Worm (Caenorhabditis elegans): ENCODE results near the gene duxl-1.

duxl-1 gene

ce11 chrII:1670985-1671384 is 7.5 kb downstream of the duxl-1 start:
- TF ChIP-seq W03F9.2 (tag; optimal IDR thresholded peaks at IDR 0.05): no peak
- TF ChIP-seq him-1 (tag; optimal IDR thresholded peaks at IDR 0.05): no peak
- TF ChIP-seq dao-5 (tag; optimal IDR thresholded peaks at IDR 0.05): no peak

- no peak for TF ChIP-seq W03F9.2 (tag; optimal IDR thresholded peaks at IDR 0.05)
- TF ChIP-seq him-1 (tag; optimal IDR thresholded peaks at IDR 0.05): no peak
- TF ChIP-seq dao-5 (tag; optimal IDR thresholded peaks at IDR 0.05): no peak
These were observed 9.2 kb downstream of the duxl-1 start for ce11 chrII:1672673-1673072.

ce11 chrII:1676088-1676487 is 12.6 kb downstream of the duxl-1 start, which contains the start of gene fbxb-17:
fbxb-17 (plus strand) TSS chrII:1676388.
- TF ChIP-seq W03F9.2 (tag; optimal IDR thresholded peaks at IDR 0.05) (no peak), him-1 (tag; optimal IDR thresholded peaks at IDR 0.05) (no peak), dao-5 (tag; optimal IDR thresholded peaks at IDR 0.05) (no peak)

ce11 chrII:1679081-1679480 is 15.6 kb downstream of the duxl-1 start, which contains the start of gene irld-36:
irld-36 (plus strand) TSS chrII:1679381.
- TF ChIP-seq dao-5 (tag; optimal IDR thresholded peaks at IDR 0.05) (no peak), W03F9.2 (tag; optimal IDR thresholded peaks at IDR 0.05) (no peak), him-1 (tag; optimal IDR thresholded peaks at IDR 0.05) (no peak)

ce11 chrII:1682218-1682617 is 18.7 kb downstream of the duxl-1 start, which contains the start of gene fbxb-26:
fbxb-26 (plus strand) TSS chrII:1682518.
- TF ChIP-seq him-1 (tag; optimal IDR thresholded peaks at IDR 0.05) (no peak), W03F9.2 (tag; optimal IDR thresholded peaks at IDR 0.05) (no peak), dao-5 (tag; optimal IDR thresholded peaks at IDR 0.05) (no peak)

ce11 chrII:1683742-1684141 is 20.2 kb downstream of the duxl-1 start, which contains the start of gene fbxb-25:
fbxb-25 (plus strand) TSS chrII:1684042.
- TF ChIP-seq dao-5 (tag; optimal IDR thresholded peaks at IDR 0.05) (no peak), W03F9.2 (tag; optimal IDR thresholded peaks at IDR 0.05) (no peak), him-1 (tag; optimal IDR thresholded peaks at IDR 0.05) (no peak)

- no peak for TF ChIP-seq dao-5 (tag; optimal IDR thresholded peaks at IDR 0.05)
These were observed 25.3 kb downstream of the duxl-1 start, which contains the start of the genes fbxb-18 and fbxb-19 for ce11 chrII:1688813-1689212. fbxb-18 (minus strand) TSS chrII:1688913. fbxb-19 (minus strand) TSS chrII:1689181.

ce11 chrII:1691011-1691410 is 27.5 kb downstream of the duxl-1 start, which contains the start of gene fbxc-22:
fbxc-22 (minus strand) TSS chrII:1691111.
- TF ChIP-seq him-1 (tag; optimal IDR thresholded peaks at IDR 0.05) (no peak), W03F9.2 (tag; optimal IDR thresholded peaks at IDR 0.05) (no peak), dao-5 (tag; optimal IDR thresholded peaks at IDR 0.05) (no peak)

ce11 chrII:1692827-1693226 is 29.3 kb downstream of the duxl-1 start, which contains the start of gene fbxc-21:
fbxc-21 (minus strand) TSS chrII:1692927.
- TF ChIP-seq dao-5 (tag; optimal IDR thresholded peaks at IDR 0.05) (no peak), him-1 (tag; optimal IDR thresholded peaks at IDR 0.05) (no peak), W03F9.2 (tag; optimal IDR thresholded peaks at IDR 0.05) (no peak)

- TF ChIP-seq him-1 (tag; optimal IDR thresholded peaks at IDR 0.05) (no peak), W03F9.2 (tag; optimal IDR thresholded peaks at IDR 0.05) (no peak), dao-5 (tag; optimal IDR thresholded peaks at IDR 0.05) (no peak)
These were observed 31.0 kb downstream of the duxl-1 start, which contains the start of gene fbxc-26 for ce11 chrII:1694530-1694929. fbxc-26 (minus strand) TSS chrII:1694630.

- no peak for TF ChIP-seq dao-5 (tag; optimal IDR thresholded peaks at IDR 0.05)
- TF ChIP-seq W03F9.2 (tag; optimal IDR thresholded peaks at IDR 0.05): no peak
These were observed 32.4 kb downstream of the duxl-1 start, which contains the start of gene F58E1.13 for ce11 chrII:1695861-1696260. F58E1.13 (minus strand) TSS chrII:1695872.

- no peak for TF ChIP-seq W03F9.2 (tag; optimal IDR thresholded peaks at IDR 0.05)
- no peak for TF ChIP-seq him-1 (tag; optimal IDR thresholded peaks at IDR 0.05)
- no peak for TF ChIP-seq dao-5 (tag; optimal IDR thresholded peaks at IDR 0.05)
These were observed 39.9 kb downstream of the duxl-1 start, which contains the start of gene fbxb-47 for ce11 chrII:1703363-1703762. fbxb-47 (minus strand) TSS chrII:1703463.

ce11 chrII:1706385-1706784 is 42.9 kb downstream of the duxl-1 start, which contains the start of gene sdz-18:
sdz-18 (minus strand) TSS chrII:1706485.
- TF ChIP-seq dao-5 (tag; optimal IDR thresholded peaks at IDR 0.05) (no peak), him-1 (tag; optimal IDR thresholded peaks at IDR 0.05) (no peak), W03F9.2 (tag; optimal IDR thresholded peaks at IDR 0.05) (no peak)

ce11 chrII:1709959-1710358 is 46.5 kb downstream of the duxl-1 start, which contains the start of gene fbxa-184:
fbxa-184 (plus strand) TSS chrII:1710259.
- TF ChIP-seq W03F9.2 (tag; optimal IDR thresholded peaks at IDR 0.05) (no peak), him-1 (tag; optimal IDR thresholded peaks at IDR 0.05) (no peak), dao-5 (tag; optimal IDR thresholded peaks at IDR 0.05) (no peak)

- TF ChIP-seq him-1 (tag; optimal IDR thresholded peaks at IDR 0.05): no peak
- no peak for TF ChIP-seq W03F9.2 (tag; optimal IDR thresholded peaks at IDR 0.05)
- TF ChIP-seq dao-5 (tag; optimal IDR thresholded peaks at IDR 0.05): no peak
These were observed 49.4 kb downstream of the duxl-1 start, which contains the start of gene btb-7 for ce11 chrII:1712938-1713337. btb-7 (plus strand) TSS chrII:1713238.

Measured in whole organism, L4/young adult.